Worm (Caenorhabditis elegans) whole organism, mixed stage, embryonic: ENCODE measurements around the gene nhl-1.

ENCODE experiments used
- blmp-1 ChIP-seq: fragments of 150-350 bp; optimal IDR thresholded peaks from 2 replicates; lab custom pipeline; 2014; ENCODE audit warnings: missing biosample characterization, missing genetic modification characterization
- ceh-39 ChIP-seq: fragments of 150-350 bp; optimal IDR thresholded peaks from 2 replicates; lab custom pipeline; 2014; ENCODE audit warnings: missing biosample characterization, missing genetic modification characterization
- ceh-43 ChIP-seq: fragments of 200-800 bp; sonication (Bioruptor generic); optimal IDR thresholded peaks from 2 replicates; lab custom pipeline; 2018; ENCODE audit warnings: mild to moderate bottlenecking, missing genetic modification characterization, moderate library complexity, missing compliant biosample characterization
- ceh-83 ChIP-seq: fragments of 200-800 bp; sonication (Bioruptor generic); optimal IDR thresholded peaks from 2 replicates; lab custom pipeline; 2018; ENCODE audit warnings: mild to moderate bottlenecking, missing genetic modification characterization, missing compliant biosample characterization
- ces-1 ChIP-seq: fragments of 150-350 bp; optimal IDR thresholded peaks from 2 replicates; lab custom pipeline; 2014; ENCODE audit warnings: missing biosample characterization, missing genetic modification reagents, missing genetic modification characterization
- cnd-1 ChIP-seq: fragments of 200-800 bp; sonication (Bioruptor generic); optimal IDR thresholded peaks from 2 replicates; lab custom pipeline; 2018; ENCODE audit warnings: mild to moderate bottlenecking, missing genetic modification characterization, missing compliant biosample characterization
- drap-1 ChIP-seq: fragments of 200-800 bp; sonication (Bioruptor generic); optimal IDR thresholded peaks from 3 replicates; lab custom pipeline; 2018; ENCODE audit warnings: mild to moderate bottlenecking, missing genetic modification characterization, missing compliant biosample characterization
- elt-1 ChIP-seq: sonication (generic microtip); optimal IDR thresholded peaks from 2 replicates; lab custom pipeline; 2017; ENCODE audit warnings: missing genetic modification characterization, mild to moderate bottlenecking, missing compliant biosample characterization, antibody characterized with exemption, moderate library complexity, borderline replicate concordance; ENCODE audit not compliant: insufficient read depth
- elt-3 ChIP-seq: fragments of 150-350 bp; optimal IDR thresholded peaks from 2 replicates; lab custom pipeline; 2014; ENCODE audit warnings: missing biosample characterization, missing genetic modification characterization
- ham-2 ChIP-seq: fragments of 200-800 bp; sonication (Bioruptor generic); optimal IDR thresholded peaks from 2 replicates; lab custom pipeline; 2018; ENCODE audit warnings: mild to moderate bottlenecking, missing genetic modification characterization, missing compliant biosample characterization
- hlh-1 ChIP-seq: fragments of 150-350 bp; optimal IDR thresholded peaks from 2 replicates; lab custom pipeline; 2014; ENCODE audit warnings: missing biosample characterization, missing genetic modification reagents, missing genetic modification characterization
- lin-13 ChIP-seq: fragments of 150-350 bp; optimal IDR thresholded peaks from 2 replicates; lab custom pipeline; 2014; ENCODE audit warnings: missing biosample characterization, missing genetic modification characterization
- lin-32 ChIP-seq: fragments of 200-800 bp; sonication (Bioruptor generic); optimal IDR thresholded peaks from 2 replicates; lab custom pipeline; 2018; ENCODE audit warnings: mild to moderate bottlenecking, missing genetic modification characterization, missing compliant biosample characterization
- lsy-2 ChIP-seq: fragments of 150-350 bp; optimal IDR thresholded peaks from 2 replicates; lab custom pipeline; 2014; ENCODE audit warnings: missing biosample characterization, missing genetic modification characterization
- mls-2 ChIP-seq: sonication (generic microtip); optimal IDR thresholded peaks from 2 replicates; lab custom pipeline; 2016; ENCODE audit warnings: mild to moderate bottlenecking, missing genetic modification characterization, moderate library complexity, missing compliant biosample characterization
- nhr-12 ChIP-seq: fragments of 150-350 bp; optimal IDR thresholded peaks from 2 replicates; lab custom pipeline; 2014; ENCODE audit warnings: missing biosample characterization, missing genetic modification characterization
- nhr-237 ChIP-seq: fragments of 150-350 bp; optimal IDR thresholded peaks from 2 replicates; lab custom pipeline; 2014; ENCODE audit warnings: missing biosample characterization, missing genetic modification characterization
- nhr-28 ChIP-seq: fragments of 150-350 bp; optimal IDR thresholded peaks from 2 replicates; lab custom pipeline; 2014; ENCODE audit warnings: missing biosample characterization, missing genetic modification characterization
- nhr-76 ChIP-seq: sonication (generic microtip); optimal IDR thresholded peaks from 2 replicates; lab custom pipeline; 2017; ENCODE audit warnings: missing biosample characterization, missing genetic modification characterization
- sem-2 ChIP-seq: fragments of 200-800 bp; sonication (Bioruptor generic); optimal IDR thresholded peaks from 2 replicates; lab custom pipeline; 2018; ENCODE audit warnings: mild to moderate bottlenecking, missing genetic modification characterization, missing compliant biosample characterization
- snpc-4 ChIP-seq: fragments of 150-350 bp; optimal IDR thresholded peaks from 2 replicates; lab custom pipeline; 2014; ENCODE audit warnings: missing biosample characterization, missing genetic modification characterization
- sptf-1 ChIP-seq: sonication (generic microtip); optimal IDR thresholded peaks from 2 replicates; lab custom pipeline; 2017; ENCODE audit warnings: mild to moderate bottlenecking, missing genetic modification characterization, moderate library complexity, missing compliant biosample characterization
- tbx-8 ChIP-seq: fragments of 200-800 bp; sonication (Bioruptor generic); optimal IDR thresholded peaks from 2 replicates; lab custom pipeline; 2018; ENCODE audit warnings: mild to moderate bottlenecking, missing genetic modification characterization, moderate library complexity, missing compliant biosample characterization
- unc-120 ChIP-seq: sonication (generic microtip); optimal IDR thresholded peaks from 2 replicates; lab custom pipeline; 2017; ENCODE audit warnings: missing genetic modification characterization, missing compliant biosample characterization; ENCODE audit not compliant: poor library complexity, severe bottlenecking
- unc-62 ChIP-seq: fragments of 150-350 bp; optimal IDR thresholded peaks from 2 replicates; lab custom pipeline; 2014; ENCODE audit warnings: missing biosample characterization, missing genetic modification reagents, missing genetic modification characterization
- zip-8 ChIP-seq: fragments of 150-350 bp; optimal IDR thresholded peaks from 2 replicates; lab custom pipeline; 2014; ENCODE audit warnings: missing biosample characterization, missing genetic modification characterization
- ztf-11 ChIP-seq: fragments of 150-350 bp; optimal IDR thresholded peaks from 2 replicates; lab custom pipeline; 2014; ENCODE audit warnings: missing biosample characterization, missing genetic modification characterization

Gene nhl-1

DNA sequence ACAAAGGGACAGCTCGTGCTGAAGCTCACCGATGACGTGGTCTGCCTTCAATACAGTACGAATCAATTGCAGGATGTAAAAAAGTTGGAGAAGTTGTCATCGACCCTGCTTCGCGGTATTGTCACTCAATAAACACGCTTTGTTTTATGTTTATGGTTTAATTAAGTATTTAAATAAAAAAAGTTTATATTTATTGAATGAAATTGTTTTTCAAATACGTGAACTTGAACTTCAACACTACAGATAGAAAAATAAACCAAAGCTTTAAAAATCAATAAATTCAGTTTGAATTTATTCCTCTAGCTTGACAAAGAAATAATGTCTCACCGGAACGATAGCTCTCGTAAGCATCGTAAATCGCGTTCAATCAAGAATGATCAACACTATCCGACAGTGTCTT, 7.9 kb downstream of the nhl-1 start, which contains the start of gene ZK512.8:
Gene ZK512.8, plus strand, starts transcription at position 301 of the 400 bp plus-strand sequence.
- TF ChIP-seq tbx-8 (no peak), lin-32 (no peak), nhr-76 (tag; lab: Kevin White, UChicago) (no peak), sptf-1 (tag; lab: Kevin White, UChicago) (no peak), zip-8 (tag; lab: Kevin White, UChicago) (no peak), cnd-1 (no peak), hlh-1 (no peak), nhr-12 (tag; lab: Kevin White, UChicago) (no peak), ceh-83 (no peak), mls-2 (tag; lab: Kevin White, UChicago) (no peak)
- TF ChIP-seq, all 35 proteins: peak for 0

- no peak for TF ChIP-seq drap-1 (GFP tag; lab: Kevin White, UChicago)
- TF ChIP-seq nhr-28 (tag; lab: Kevin White, UChicago), result no peak
- no peak for TF ChIP-seq ceh-83
- TF ChIP-seq elt-1 (tag; lab: Kevin White, UChicago), result no peak
- peak; percentile 24 for TF ChIP-seq lsy-2
- TF ChIP-seq ceh-39 (tag; lab: Kevin White, UChicago), result no peak
- TF ChIP-seq ces-1, result peak; percentile 53
- TF ChIP-seq nhr-237, result no peak
- TF ChIP-seq tbx-8, result no peak
- TF ChIP-seq snpc-4, result no peak
- no peak for TF ChIP-seq sptf-1 (tag; lab: Kevin White, UChicago)
- no peak for TF ChIP-seq ceh-43
- TF ChIP-seq blmp-1 (tag; lab: Kevin White, UChicago), result no peak
- TF ChIP-seq lin-13 (tag; lab: Kevin White, UChicago), result no peak
- TF ChIP-seq mls-2 (tag; lab: Kevin White, UChicago), result no peak
- TF ChIP-seq, all 35 proteins: peak for 2
Observed at ce11 chrIII:9144744-9145390, 8.8 kb downstream of the nhl-1 start, which contains the start of the genes ZK512.2 and ZK512.4. Gene ZK512.2 (minus strand): TSS chrIII:9144794. Gene ZK512.4 (plus strand): TSS chrIII:9145340.

DNA sequence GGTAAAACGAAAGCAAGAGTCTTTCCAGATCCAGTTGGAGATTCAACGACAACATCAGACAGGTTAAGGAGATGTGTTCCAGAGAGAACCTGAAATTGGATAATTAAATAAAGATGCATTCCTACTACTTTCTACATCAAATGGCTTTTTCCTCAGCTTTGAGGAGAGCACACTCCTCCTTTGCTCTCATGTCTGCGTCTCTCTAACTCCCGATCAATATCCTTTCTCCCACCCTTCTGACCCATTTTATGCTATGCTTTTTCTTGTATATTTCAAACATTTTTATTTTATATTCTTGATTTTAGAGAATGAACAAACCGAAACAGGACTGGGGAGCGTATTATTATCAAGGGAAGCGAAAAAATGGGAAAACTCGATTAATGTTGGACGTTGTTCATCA, 9.8 kb downstream of the nhl-1 start, which contains the start of gene ZK512.11:
Gene ZK512.11, plus strand, starts transcription at position 301 of the 400 bp plus-strand sequence.
- TF ChIP-seq unc-62 (GFP tag; lab: Kevin White, UChicago) (no peak), ces-1 (peak; percentile 74)

- TF ChIP-seq nhr-12 (tag; lab: Kevin White, UChicago) (no peak), cnd-1 (no peak), sem-2 (GFP tag; lab: Kevin White, UChicago) (no peak)
- TF ChIP-seq, all 35 proteins: peak for 0
Observed at ce11 chrIII:9138601-9139000, 15.1 kb downstream of the nhl-1 start, which contains the start of gene ZK512.7. Gene ZK512.7 (minus strand): TSS chrIII:9138701.

ce11 chrIII:9136587-9136986, 17.1 kb downstream of the nhl-1 start, which contains the start of gene eat-4:
Gene eat-4 (plus strand): TSS chrIII:9136887.
- no peak for TF ChIP-seq cnd-1
- no peak for TF ChIP-seq unc-120
- TF ChIP-seq unc-62 (GFP tag; lab: Kevin White, UChicago), result no peak
- no peak for TF ChIP-seq ham-2 (GFP tag; lab: Kevin White, UChicago)
- TF ChIP-seq, all 35 proteins: peak for 0

DNA sequence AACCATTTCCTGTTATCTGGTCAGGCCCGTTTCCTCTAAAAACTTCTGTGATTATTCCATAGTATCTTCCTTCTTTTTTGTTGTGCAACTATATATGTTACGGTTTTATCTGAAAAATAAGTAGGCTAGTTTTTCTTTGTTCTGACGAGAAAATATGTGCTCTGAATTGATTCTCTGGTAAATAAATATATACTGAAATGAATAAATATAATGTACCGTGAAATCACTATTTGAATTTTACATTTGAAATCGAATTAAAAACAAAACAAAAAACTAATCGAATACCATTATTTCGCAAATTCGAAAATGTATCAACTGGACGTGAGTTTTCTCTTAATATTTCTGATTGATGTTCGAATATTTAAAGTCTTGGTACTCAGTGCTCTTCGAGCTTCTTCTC, 23.1 kb downstream of the nhl-1 start, which contains the start of gene ZK512.10:
Gene ZK512.10, plus strand, starts transcription at position 301 of the 400 bp plus-strand sequence.
- TF ChIP-seq ztf-11 (tag; lab: Kevin White, UChicago) (no peak), ceh-83 (no peak), sptf-1 (tag; lab: Kevin White, UChicago) (no peak), unc-120 (no peak), unc-62 (GFP tag; lab: Kevin White, UChicago) (no peak), elt-3 (tag; lab: Kevin White, UChicago) (no peak), ceh-43 (no peak), elt-1 (tag; lab: Kevin White, UChicago) (no peak)
